Worm (Caenorhabditis elegans): ENCODE data around the gene F53C11.4.

ce11 chrV:13738374-13738773, 48.8 kb downstream of the F53C11.4 start, which contains the start of gene irg-5:
- no peak for TF ChIP-seq mdl-1 (tag; optimal IDR thresholded peaks at IDR 0.05)
- no peak for TF ChIP-seq nhr-28 (tag; optimal IDR thresholded peaks at IDR 0.05)
- TF ChIP-seq fos-1 (tag; optimal IDR thresholded peaks at IDR 0.05), result no peak

All from whole organism, L3 larva.